Worm (Caenorhabditis elegans) whole organism, mixed stage, embryonic: Measurements from ENCODE around the gene ostb-1.

Source experiments
- M03D4.4 ChIP-seq: sonication (generic microtip); optimal IDR thresholded peaks from 2 replicates; lab custom pipeline; 2017; ENCODE audit warnings: mild to moderate bottlenecking, missing genetic modification characterization, missing compliant biosample characterization
- bed-3 ChIP-seq: fragments of 200-800 bp; sonication (Bioruptor generic); optimal IDR thresholded peaks from 3 replicates; lab custom pipeline; 2018; ENCODE audit warnings: mild to moderate bottlenecking, missing genetic modification characterization, moderate library complexity, missing compliant biosample characterization
- blmp-1 ChIP-seq: fragments of 150-350 bp; optimal IDR thresholded peaks from 2 replicates; lab custom pipeline; 2014; ENCODE audit warnings: missing biosample characterization, missing genetic modification characterization
- ceh-39 ChIP-seq: fragments of 150-350 bp; optimal IDR thresholded peaks from 2 replicates; lab custom pipeline; 2014; ENCODE audit warnings: missing biosample characterization, missing genetic modification characterization
- ceh-43 ChIP-seq: fragments of 200-800 bp; sonication (Bioruptor generic); optimal IDR thresholded peaks from 2 replicates; lab custom pipeline; 2018; ENCODE audit warnings: mild to moderate bottlenecking, missing genetic modification characterization, moderate library complexity, missing compliant biosample characterization
- ces-1 ChIP-seq: fragments of 150-350 bp; optimal IDR thresholded peaks from 2 replicates; lab custom pipeline; 2014; ENCODE audit warnings: missing biosample characterization, missing genetic modification reagents, missing genetic modification characterization
- cnd-1 ChIP-seq: fragments of 200-800 bp; sonication (Bioruptor generic); optimal IDR thresholded peaks from 2 replicates; lab custom pipeline; 2018; ENCODE audit warnings: mild to moderate bottlenecking, missing genetic modification characterization, missing compliant biosample characterization
- drap-1 ChIP-seq: fragments of 200-800 bp; sonication (Bioruptor generic); optimal IDR thresholded peaks from 3 replicates; lab custom pipeline; 2018; ENCODE audit warnings: mild to moderate bottlenecking, missing genetic modification characterization, missing compliant biosample characterization
- flh-1 ChIP-seq: fragments of 200-800 bp; sonication (Bioruptor generic); optimal IDR thresholded peaks from 2 replicates; lab custom pipeline; 2018; ENCODE audit warnings: mild to moderate bottlenecking, missing genetic modification characterization, moderate library complexity, missing compliant biosample characterization
- ham-2 ChIP-seq: fragments of 200-800 bp; sonication (Bioruptor generic); optimal IDR thresholded peaks from 2 replicates; lab custom pipeline; 2018; ENCODE audit warnings: mild to moderate bottlenecking, missing genetic modification characterization, missing compliant biosample characterization
- hlh-1 ChIP-seq: fragments of 150-350 bp; optimal IDR thresholded peaks from 2 replicates; lab custom pipeline; 2014; ENCODE audit warnings: missing biosample characterization, missing genetic modification reagents, missing genetic modification characterization
- lin-32 ChIP-seq: fragments of 200-800 bp; sonication (Bioruptor generic); optimal IDR thresholded peaks from 2 replicates; lab custom pipeline; 2018; ENCODE audit warnings: mild to moderate bottlenecking, missing genetic modification characterization, missing compliant biosample characterization
- mab-5 ChIP-seq: fragments of 150-350 bp; optimal IDR thresholded peaks from 2 replicates; lab custom pipeline; 2014; ENCODE audit warnings: missing biosample characterization, missing genetic modification characterization
- mep-1 ChIP-seq: fragments of 150-350 bp; optimal IDR thresholded peaks from 2 replicates; lab custom pipeline; 2017; ENCODE audit warnings: missing biosample characterization, missing genetic modification reagents, missing genetic modification characterization, inconsistent platforms
- mls-2 ChIP-seq: sonication (generic microtip); optimal IDR thresholded peaks from 2 replicates; lab custom pipeline; 2016; ENCODE audit warnings: mild to moderate bottlenecking, missing genetic modification characterization, moderate library complexity, missing compliant biosample characterization
- nhr-12 ChIP-seq: fragments of 150-350 bp; optimal IDR thresholded peaks from 2 replicates; lab custom pipeline; 2014; ENCODE audit warnings: missing biosample characterization, missing genetic modification characterization
- nhr-2 ChIP-seq: fragments of 150-350 bp; optimal IDR thresholded peaks from 2 replicates; lab custom pipeline; 2014; ENCODE audit warnings: missing biosample characterization, missing genetic modification characterization
- nhr-237 ChIP-seq: fragments of 150-350 bp; optimal IDR thresholded peaks from 2 replicates; lab custom pipeline; 2014; ENCODE audit warnings: missing biosample characterization, missing genetic modification characterization
- nhr-28 ChIP-seq: fragments of 150-350 bp; optimal IDR thresholded peaks from 2 replicates; lab custom pipeline; 2014; ENCODE audit warnings: missing biosample characterization, missing genetic modification characterization
- pha-4 ChIP-seq: fragments of 150-350 bp; optimal IDR thresholded peaks from 2 replicates; lab custom pipeline; 2018; ENCODE audit warnings: missing biosample characterization, missing genetic modification reagents, missing genetic modification characterization
- sem-2 ChIP-seq: fragments of 200-800 bp; sonication (Bioruptor generic); optimal IDR thresholded peaks from 2 replicates; lab custom pipeline; 2018; ENCODE audit warnings: mild to moderate bottlenecking, missing genetic modification characterization, missing compliant biosample characterization
- sptf-1 ChIP-seq: sonication (generic microtip); optimal IDR thresholded peaks from 2 replicates; lab custom pipeline; 2017; ENCODE audit warnings: mild to moderate bottlenecking, missing genetic modification characterization, moderate library complexity, missing compliant biosample characterization
- tbx-8 ChIP-seq: fragments of 200-800 bp; sonication (Bioruptor generic); optimal IDR thresholded peaks from 2 replicates; lab custom pipeline; 2018; ENCODE audit warnings: mild to moderate bottlenecking, missing genetic modification characterization, moderate library complexity, missing compliant biosample characterization
- unc-120 ChIP-seq: sonication (generic microtip); optimal IDR thresholded peaks from 2 replicates; lab custom pipeline; 2017; ENCODE audit warnings: missing genetic modification characterization, missing compliant biosample characterization; ENCODE audit not compliant: poor library complexity, severe bottlenecking
- unc-39 ChIP-seq: fragments of 150-350 bp; optimal IDR thresholded peaks from 2 replicates; lab custom pipeline; 2014; ENCODE audit warnings: missing biosample characterization, missing genetic modification characterization
- unc-62 ChIP-seq: fragments of 150-350 bp; optimal IDR thresholded peaks from 2 replicates; lab custom pipeline; 2014; ENCODE audit warnings: missing biosample characterization, missing genetic modification reagents, missing genetic modification characterization
- ztf-11 ChIP-seq: fragments of 150-350 bp; optimal IDR thresholded peaks from 2 replicates; lab custom pipeline; 2014; ENCODE audit warnings: missing biosample characterization, missing genetic modification characterization

ostb-1 gene

DNA sequence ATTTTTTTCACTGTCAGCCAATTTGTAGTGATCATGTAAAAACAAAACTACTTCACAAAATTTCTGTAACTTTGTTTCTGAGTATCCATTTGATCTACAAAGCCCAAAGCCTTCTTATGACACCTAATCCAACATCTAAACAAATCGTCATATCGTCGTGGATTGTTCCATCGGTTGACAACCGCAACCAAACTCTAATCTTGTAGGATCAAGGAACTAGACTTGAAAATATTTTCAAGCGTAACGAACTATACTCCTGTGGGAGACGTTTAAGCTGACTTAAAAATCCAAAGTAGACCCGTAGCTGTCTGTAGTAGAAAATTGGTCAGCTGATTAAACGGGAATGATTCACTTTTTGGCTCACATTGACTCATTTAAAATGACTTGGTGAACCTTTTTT, 34.7 kb upstream of the ostb-1 start:
- no peak for TF ChIP-seq blmp-1
- no peak for TF ChIP-seq mls-2 (tag; lab: Kevin White, UChicago)
- no peak for TF ChIP-seq tbx-8
- no peak for TF ChIP-seq unc-39 (tag; lab: Kevin White, UChicago)
- no peak for TF ChIP-seq unc-62 (GFP tag; lab: Kevin White, UChicago)
- TF ChIP-seq sptf-1 (tag; lab: Kevin White, UChicago), result no peak
- TF ChIP-seq nhr-12, result no peak
- TF ChIP-seq drap-1 (GFP tag; lab: Kevin White, UChicago), result no peak

DNA sequence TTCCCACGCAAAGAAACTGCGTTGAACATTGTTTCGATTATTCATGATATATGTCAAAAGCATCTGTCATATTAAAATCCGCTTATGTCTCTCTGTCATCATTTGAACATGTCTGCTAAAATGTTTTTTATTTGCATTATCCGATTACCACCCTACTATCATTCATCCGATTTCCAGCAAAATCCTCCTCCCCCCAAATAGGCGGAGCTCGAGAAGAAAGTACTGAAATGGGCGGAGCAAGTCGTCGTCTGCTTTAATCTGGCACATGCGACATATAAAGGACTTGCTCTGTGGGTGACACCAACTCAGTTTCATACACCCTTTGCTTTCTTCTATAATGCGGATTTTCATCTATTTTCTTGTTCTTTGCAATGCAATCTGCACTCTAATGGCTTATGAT, 32.3 kb upstream of the ostb-1 start, which contains the start of gene T09A5.14:
TSS of gene T09A5.14 (plus strand) at position 301 of the 400 bp plus-strand sequence.
- TF ChIP-seq nhr-28 (tag; lab: Kevin White, UChicago) (no peak), unc-62 (GFP tag; lab: Kevin White, UChicago) (no peak), bed-3 (GFP tag; lab: Kevin White, UChicago) (no peak), hlh-1 (tag; lab: Kevin White, UChicago) (no peak), unc-120 (tag; lab: Kevin White, UChicago) (no peak), ceh-43 (GFP tag; lab: Kevin White, UChicago) (no peak), lin-32 (no peak), drap-1 (GFP tag; lab: Kevin White, UChicago) (no peak), ces-1 (GFP tag; lab: Kevin White, UChicago) (no peak), unc-39 (tag; lab: Kevin White, UChicago) (no peak), tbx-8 (no peak), pha-4 (no peak), ham-2 (no peak), M03D4.4 (tag; lab: Kevin White, UChicago) (no peak), ceh-39 (tag; lab: Kevin White, UChicago) (no peak), flh-1 (no peak)

- no peak for TF ChIP-seq bed-3 (GFP tag; lab: Kevin White, UChicago)
- no peak for TF ChIP-seq ztf-11 (tag; lab: Kevin White, UChicago)
- TF ChIP-seq ceh-43 (GFP tag; lab: Kevin White, UChicago), result no peak
- TF ChIP-seq unc-62 (GFP tag; lab: Kevin White, UChicago), result no peak
- no peak for TF ChIP-seq blmp-1
Measured at ce11 chrII:7835314-7835713, 29.0 kb upstream of the ostb-1 start, which contains the start of gene cex-2. cex-2 (minus strand) TSS chrII:7835414.

DNA sequence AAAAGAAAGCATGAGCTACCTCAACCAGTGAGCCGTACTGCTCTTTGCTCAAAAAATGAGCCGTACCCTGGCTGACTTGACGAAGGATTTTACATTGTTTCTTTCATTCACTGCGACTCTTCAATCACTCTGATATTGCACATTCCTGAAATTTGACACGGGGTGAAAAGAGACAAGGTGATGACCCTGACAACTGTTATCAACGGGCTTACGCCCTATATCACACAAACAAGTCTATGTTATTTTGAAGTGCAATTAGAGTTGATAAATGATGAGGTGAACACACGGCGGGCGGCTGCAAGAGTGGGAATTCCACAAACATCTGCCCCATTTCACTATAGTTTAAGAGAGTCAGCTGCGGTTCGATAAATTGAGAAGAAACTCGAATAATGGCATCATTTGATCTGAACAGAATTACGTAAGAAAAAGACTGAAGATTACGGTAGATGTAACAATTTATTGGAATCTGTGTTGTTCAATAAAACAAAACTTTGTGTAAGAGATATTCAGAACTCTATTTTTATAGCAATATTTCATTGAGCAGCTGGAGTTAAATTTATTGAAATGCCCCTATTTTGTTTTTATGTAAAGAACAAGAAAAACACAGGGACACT, 27.6 kb upstream of the ostb-1 start:
- TF ChIP-seq ceh-39 (tag; lab: Kevin White, UChicago), result no peak
- peak; percentile 96 for TF ChIP-seq hlh-1 (tag; lab: Kevin White, UChicago)
- TF ChIP-seq unc-62 (GFP tag; lab: Kevin White, UChicago), result peak; percentile 46
- TF ChIP-seq unc-120 (tag; lab: Kevin White, UChicago), result peak; percentile 60
- TF ChIP-seq, all 35 proteins: peak for 3

DNA sequence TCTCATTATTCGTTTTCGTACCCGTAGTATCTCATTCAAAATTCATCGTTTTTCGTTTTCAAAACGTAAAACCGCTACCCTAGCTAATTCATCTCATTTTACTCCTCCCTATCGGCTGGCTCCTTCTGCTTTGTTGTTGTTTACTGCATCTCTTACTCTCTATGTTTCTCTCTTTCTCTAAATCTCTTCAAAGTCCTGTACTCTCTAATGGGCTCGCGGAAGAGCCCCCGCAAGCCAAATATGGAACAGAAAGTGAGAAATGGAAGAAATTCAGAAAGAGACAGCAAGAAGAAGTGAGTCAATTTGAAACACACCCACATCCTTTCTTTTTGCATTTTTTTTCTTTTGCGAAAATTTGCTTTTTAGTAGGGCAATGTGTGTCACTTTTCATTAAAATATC, 25.6 kb upstream of the ostb-1 start:
- TF ChIP-seq ces-1 (GFP tag; lab: Kevin White, UChicago) (peak; percentile 58), nhr-28 (tag; lab: Kevin White, UChicago) (no peak), unc-120 (tag; lab: Kevin White, UChicago) (peak; percentile 40), mep-1 (tag; lab: Kevin White, UChicago) (peak; percentile 17)

DNA sequence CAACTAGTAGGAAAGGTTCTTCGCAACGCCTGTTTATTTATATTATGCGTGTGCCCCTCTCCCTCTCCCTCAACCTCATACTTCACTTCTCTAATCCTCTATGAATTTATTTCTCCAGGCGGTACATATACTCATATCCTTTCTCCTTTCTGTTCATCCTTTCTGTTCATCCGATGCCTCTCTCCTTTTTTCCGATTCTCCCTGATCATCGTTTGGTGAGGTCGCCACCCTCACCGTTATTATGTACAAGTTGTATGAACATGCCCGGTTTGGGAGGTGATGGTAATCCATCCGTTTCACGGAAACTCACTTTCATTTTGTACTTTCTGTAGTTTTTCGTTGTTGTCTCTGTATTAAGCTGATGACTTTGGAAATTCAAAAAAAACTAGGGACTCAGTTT, 24.6 kb upstream of the ostb-1 start:
- TF ChIP-seq sem-2 (GFP tag; lab: Kevin White, UChicago), result no peak
- no peak for TF ChIP-seq mab-5 (tag; lab: Kevin White, UChicago)
- TF ChIP-seq nhr-12, result no peak
- no peak for TF ChIP-seq cnd-1 (tag; lab: Kevin White, UChicago)
- no peak for TF ChIP-seq hlh-1 (tag; lab: Kevin White, UChicago)
- TF ChIP-seq ces-1 (GFP tag; lab: Kevin White, UChicago), result no peak
- peak; percentile 7 for TF ChIP-seq mls-2 (tag; lab: Kevin White, UChicago)
- no peak for TF ChIP-seq nhr-28 (tag; lab: Kevin White, UChicago)
- no peak for TF ChIP-seq ceh-39 (tag; lab: Kevin White, UChicago)
- no peak for TF ChIP-seq sptf-1 (tag; lab: Kevin White, UChicago)
- no peak for TF ChIP-seq unc-39 (tag; lab: Kevin White, UChicago)
- TF ChIP-seq nhr-237 (tag; lab: Kevin White, UChicago), result no peak
- TF ChIP-seq tbx-8, result no peak
- TF ChIP-seq unc-120 (tag; lab: Kevin White, UChicago), result no peak
- TF ChIP-seq blmp-1, result peak; percentile 55
- TF ChIP-seq ham-2, result no peak
- TF ChIP-seq nhr-2, result no peak
